Fruit fly (Drosophila melanogaster) whole organism, embryonic: ENCODE results near the gene ewg.

Experiments used
- Adf1 ChIP-seq: fragments of 200-800 bp; sonication (Bioruptor generic); IDR thresholded peaks from 2 replicates; pipeline ENCODE4 v1.3.6; 2022; ENCODE audit warnings: missing biosample characterization, missing genetic modification characterization
- CG1024 ChIP-seq: fragments of 200-800 bp; sonication (Bioruptor generic); IDR thresholded peaks from 2 replicates; pipeline ENCODE4 v1.3.6; 2022; ENCODE audit warnings: missing biosample characterization, missing genetic modification characterization
- CG10654 ChIP-seq: fragments of 200-800 bp; sonication (Bioruptor generic); optimal IDR thresholded peaks from 2 replicates; lab custom pipeline; 2016; ENCODE audit warnings: missing biosample characterization, missing genetic modification characterization
- CG11085 ChIP-seq: fragments of 200-800 bp; sonication (Bioruptor generic); IDR thresholded peaks from 2 replicates; pipeline ENCODE4 v1.3.6; 2022; ENCODE audit warnings: missing biosample characterization, missing genetic modification characterization
- CG14014 ChIP-seq: fragments of 200-800 bp; sonication (Bioruptor generic); IDR thresholded peaks from 2 replicates; pipeline ENCODE4 v1.3.6; 2022; ENCODE audit warnings: missing biosample characterization, missing genetic modification characterization
- CG15479 ChIP-seq: fragments of 200-800 bp; sonication (Bioruptor generic); optimal IDR thresholded peaks from 3 replicates; lab custom pipeline; 2019; ENCODE audit warnings: missing biosample characterization, mild to moderate bottlenecking, missing genetic modification characterization, moderate library complexity
- CG15696 ChIP-seq: fragments of 200-800 bp; sonication (Bioruptor generic); optimal IDR thresholded peaks from 2 replicates; lab custom pipeline; 2019; ENCODE audit warnings: missing biosample characterization, mild to moderate bottlenecking, missing genetic modification characterization, moderate library complexity
- CG17612 ChIP-seq: fragments of 200-800 bp; sonication (Bioruptor generic); IDR thresholded peaks from 2 replicates; pipeline ENCODE4 v1.3.6; 2022; ENCODE audit warnings: missing biosample characterization, missing genetic modification characterization
- CG17802 ChIP-seq: fragments of 200-800 bp; sonication (Bioruptor generic); optimal IDR thresholded peaks from 2 replicates; lab custom pipeline; 2018; ENCODE audit warnings: missing biosample characterization, mild to moderate bottlenecking, missing genetic modification characterization, moderate library complexity
- CG2120 ChIP-seq: fragments of 200-800 bp; sonication (Bioruptor generic); optimal IDR thresholded peaks from 3 replicates; lab custom pipeline; 2016; ENCODE audit warnings: missing biosample characterization, missing genetic modification characterization
- CG2712 ChIP-seq: fragments of 200-800 bp; optimal IDR thresholded peaks from 3 replicates; lab custom pipeline; 2019; ENCODE audit warnings: missing biosample characterization, mild to moderate bottlenecking, missing genetic modification characterization, moderate library complexity
- CG2875 ChIP-seq: fragments of 200-800 bp; sonication (Bioruptor generic); optimal IDR thresholded peaks from 2 replicates; lab custom pipeline; 2017; ENCODE audit warnings: missing biosample characterization, mild to moderate bottlenecking, missing genetic modification characterization, missing genetic modification reagents
- CG6254 ChIP-seq: fragments of 200-800 bp; sonication (Bioruptor generic); optimal IDR thresholded peaks from 3 replicates; lab custom pipeline; 2017; ENCODE audit warnings: mild to moderate bottlenecking, missing biosample characterization, missing genetic modification reagents, missing genetic modification characterization
- CG6791 ChIP-seq: fragments of 200-800 bp; sonication (Bioruptor generic); IDR thresholded peaks from 3 replicates; pipeline ENCODE4 v1.3.6; 2022; ENCODE audit warnings: missing biosample characterization, missing genetic modification characterization; ENCODE audit not compliant: partially characterized antibody
- CG7357 ChIP-seq: fragments of 200-800 bp; sonication (Bioruptor generic); IDR thresholded peaks from 3 replicates; pipeline ENCODE4 v1.3.6; 2022; ENCODE audit warnings: missing biosample characterization, missing genetic modification characterization
- CG7839 ChIP-seq: fragments of 200-800 bp; sonication (Bioruptor generic); optimal IDR thresholded peaks from 3 replicates; lab custom pipeline; 2018; ENCODE audit warnings: missing biosample characterization, mild to moderate bottlenecking, missing genetic modification characterization, moderate library complexity
- CG7963 ChIP-seq: fragments of 200-800 bp; sonication (Bioruptor generic); IDR thresholded peaks from 3 replicates; pipeline ENCODE4 v1.3.6; 2022; ENCODE audit warnings: missing biosample characterization, missing genetic modification characterization; ENCODE audit not compliant: partially characterized antibody
- CG7987 ChIP-seq: fragments of 200-800 bp; sonication (Bioruptor generic); optimal IDR thresholded peaks from 2 replicates; lab custom pipeline; 2018; ENCODE audit warnings: missing biosample characterization, mild to moderate bottlenecking, missing genetic modification characterization, moderate library complexity
- CG8765 ChIP-seq: fragments of 200-800 bp; sonication (Bioruptor generic); IDR thresholded peaks from 2 replicates; pipeline ENCODE4 v1.3.6; 2022; ENCODE audit warnings: missing biosample characterization, missing genetic modification characterization
- CG9932 ChIP-seq: fragments of 200-800 bp; sonication (Bioruptor generic); IDR thresholded peaks from 2 replicates; pipeline ENCODE4 v1.3.6; 2022; ENCODE audit warnings: missing biosample characterization, missing genetic modification characterization
- Dip3 ChIP-seq: fragments of 200-800 bp; sonication (Bioruptor generic); optimal IDR thresholded peaks from 3 replicates; lab custom pipeline; 2016; ENCODE audit warnings: missing biosample characterization, missing genetic modification characterization
- Ets65A ChIP-seq: fragments of 200-800 bp; sonication (Bioruptor generic); peaks from one replicate; lab custom pipeline; 2016; ENCODE audit warnings: missing biosample characterization, missing genetic modification characterization
- GATAe ChIP-seq: fragments of 200-800 bp; sonication (Bioruptor generic); conservative IDR thresholded peaks from 2 replicates; pipeline ENCODE4 v1.3.6; 2022; ENCODE audit warnings: missing biosample characterization, missing genetic modification characterization
- Gsc ChIP-seq: fragments of 200-800 bp; sonication (Bioruptor generic); IDR thresholded peaks from 2 replicates; pipeline ENCODE4 v1.3.6; 2022; ENCODE audit warnings: missing biosample characterization, missing genetic modification characterization
- H2.0 ChIP-seq: fragments of 200-800 bp; sonication (Bioruptor generic); IDR thresholded peaks from 2 replicates; pipeline ENCODE4 v1.3.6; 2022; ENCODE audit warnings: missing biosample characterization, missing genetic modification characterization
- Hr39 ChIP-seq: fragments of >200 bp; optimal IDR thresholded peaks from 2 replicates; lab custom pipeline; 2017
- Lhr ChIP-seq: fragments of 200-800 bp; sonication (Bioruptor generic); optimal IDR thresholded peaks from 3 replicates; lab custom pipeline; 2017; ENCODE audit warnings: mild to moderate bottlenecking, missing biosample characterization, missing genetic modification reagents, missing genetic modification characterization
- Myb ChIP-seq: fragments of 200-800 bp; sonication (Bioruptor generic); optimal IDR thresholded peaks from 2 replicates; lab custom pipeline; 2016; ENCODE audit warnings: missing biosample characterization, missing genetic modification characterization
- Nf-YB ChIP-seq: fragments of 200-800 bp; sonication (Bioruptor generic); optimal IDR thresholded peaks from 3 replicates; lab custom pipeline; 2019; ENCODE audit warnings: missing biosample characterization, mild to moderate bottlenecking, missing genetic modification characterization, moderate library complexity
- Nf-YC ChIP-seq: fragments of 200-800 bp; optimal IDR thresholded peaks from 3 replicates; lab custom pipeline; 2019; ENCODE audit warnings: missing biosample characterization, mild to moderate bottlenecking, missing genetic modification characterization, moderate library complexity
- Poxn ChIP-seq: fragments of 200-800 bp; sonication (Bioruptor generic); IDR thresholded peaks from 2 replicates; pipeline ENCODE4 v1.3.6; 2022; ENCODE audit warnings: missing biosample characterization, missing genetic modification characterization
- Trl ChIP-seq, 3 experiments: fragments of >200 bp in 2 of 3; fragments of 200-800 bp in 1 of 3; sonication (Bioruptor generic) in 1 of 3; optimal IDR thresholded peaks; 2 replicates in 1 of 3; 3 replicates in 2 of 3; lab custom pipeline; 2016 to 2017; ENCODE audit warnings: missing biosample characterization in 1 of 3, missing genetic modification characterization in 1 of 3
- Vsx1 ChIP-seq: fragments of 200-800 bp; sonication (Bioruptor generic); optimal IDR thresholded peaks from 2 replicates; lab custom pipeline; 2017; ENCODE audit warnings: missing biosample characterization, mild to moderate bottlenecking, missing genetic modification characterization, missing genetic modification reagents
- abd-A ChIP-seq: fragments of 200-800 bp; sonication (Bioruptor generic); optimal IDR thresholded peaks from 3 replicates; lab custom pipeline; 2019; ENCODE audit warnings: missing biosample characterization, mild to moderate bottlenecking, missing genetic modification characterization, moderate library complexity
- bigmax ChIP-seq: fragments of 200-800 bp; sonication (Bioruptor generic); optimal IDR thresholded peaks from 2 replicates; lab custom pipeline; 2018; ENCODE audit warnings: missing biosample characterization, mild to moderate bottlenecking, missing genetic modification characterization
- dati ChIP-seq: fragments of 200-800 bp; sonication (Bioruptor generic); IDR thresholded peaks from 2 replicates; pipeline ENCODE4 v1.3.6; 2022; ENCODE audit warnings: missing biosample characterization, missing genetic modification characterization
- disco-r ChIP-seq: fragments of 200-800 bp; sonication (Bioruptor generic); optimal IDR thresholded peaks from 2 replicates; lab custom pipeline; 2016; ENCODE audit warnings: missing biosample characterization, missing genetic modification characterization
- dm ChIP-seq: fragments of 200-800 bp; sonication (Bioruptor generic); optimal IDR thresholded peaks from 3 replicates; lab custom pipeline; 2016; ENCODE audit warnings: missing biosample characterization, missing genetic modification characterization
- dmrt99B ChIP-seq: fragments of 200-800 bp; sonication (Bioruptor generic); optimal IDR thresholded peaks from 2 replicates; lab custom pipeline; 2018; ENCODE audit warnings: missing biosample characterization, mild to moderate bottlenecking, missing genetic modification characterization, moderate library complexity
- gcm ChIP-seq: fragments of 200-800 bp; sonication (Bioruptor generic); optimal IDR thresholded peaks from 2 replicates; lab custom pipeline; 2019; ENCODE audit warnings: missing biosample characterization, mild to moderate bottlenecking, missing genetic modification characterization, moderate library complexity
- gfzf ChIP-seq: fragments of 200-800 bp; sonication (Bioruptor generic); optimal IDR thresholded peaks from 2 replicates; lab custom pipeline; 2016; ENCODE audit warnings: missing biosample characterization, mild to moderate bottlenecking, missing genetic modification characterization, moderate library complexity
- hbn ChIP-seq: fragments of 200-800 bp; sonication (Bioruptor generic); IDR thresholded peaks from 2 replicates; pipeline ENCODE4 v1.3.6; 2022; ENCODE audit warnings: missing biosample characterization, missing genetic modification characterization; ENCODE audit not compliant: partially characterized antibody
- mld ChIP-seq: fragments of 200-800 bp; sonication (Bioruptor generic); IDR thresholded peaks from 3 replicates; pipeline ENCODE4 v1.3.6; 2022; ENCODE audit warnings: missing biosample characterization, missing genetic modification characterization; ENCODE audit not compliant: partially characterized antibody
- nau ChIP-seq: fragments of 200-800 bp; sonication (Bioruptor generic); optimal IDR thresholded peaks from 3 replicates; lab custom pipeline; 2017; ENCODE audit warnings: missing biosample characterization, mild to moderate bottlenecking, missing genetic modification characterization, missing genetic modification reagents
- p53 ChIP-seq: fragments of 200-800 bp; sonication (Bioruptor generic); optimal IDR thresholded peaks from 2 replicates; lab custom pipeline; 2016; ENCODE audit warnings: missing biosample characterization, missing genetic modification characterization
- rib ChIP-seq: fragments of 200-800 bp; sonication (Bioruptor generic); IDR thresholded peaks from 2 replicates; pipeline ENCODE4 v1.3.6; 2022; ENCODE audit warnings: missing biosample characterization, missing genetic modification characterization
- sima ChIP-seq: fragments of 200-800 bp; sonication (Bioruptor generic); optimal IDR thresholded peaks from 2 replicates; lab custom pipeline; 2016; ENCODE audit warnings: missing biosample characterization, missing genetic modification characterization
- sr ChIP-seq: fragments of 200-800 bp; sonication (Bioruptor generic); IDR thresholded peaks from 3 replicates; pipeline ENCODE4 v1.3.6; 2022; ENCODE audit warnings: missing biosample characterization, missing genetic modification characterization
- sug ChIP-seq: fragments of 200-800 bp; optimal IDR thresholded peaks from 2 replicates; lab custom pipeline; 2019; ENCODE audit warnings: missing biosample characterization, mild to moderate bottlenecking, missing genetic modification characterization, moderate library complexity
- tap ChIP-seq: fragments of 200-800 bp; optimal IDR thresholded peaks from 3 replicates; lab custom pipeline; 2019; ENCODE audit warnings: missing biosample characterization, mild to moderate bottlenecking, missing genetic modification characterization, moderate library complexity
- twi ChIP-seq: fragments of 200-800 bp; optimal IDR thresholded peaks from 2 replicates; lab custom pipeline; 2019; ENCODE audit warnings: missing biosample characterization, mild to moderate bottlenecking, missing genetic modification characterization, moderate library complexity
- wek ChIP-seq: fragments of 200-800 bp; sonication (Bioruptor generic); optimal IDR thresholded peaks from 3 replicates; lab custom pipeline; 2018; ENCODE audit warnings: missing biosample characterization, mild to moderate bottlenecking, missing genetic modification characterization, moderate library complexity

ewg gene

DNA sequence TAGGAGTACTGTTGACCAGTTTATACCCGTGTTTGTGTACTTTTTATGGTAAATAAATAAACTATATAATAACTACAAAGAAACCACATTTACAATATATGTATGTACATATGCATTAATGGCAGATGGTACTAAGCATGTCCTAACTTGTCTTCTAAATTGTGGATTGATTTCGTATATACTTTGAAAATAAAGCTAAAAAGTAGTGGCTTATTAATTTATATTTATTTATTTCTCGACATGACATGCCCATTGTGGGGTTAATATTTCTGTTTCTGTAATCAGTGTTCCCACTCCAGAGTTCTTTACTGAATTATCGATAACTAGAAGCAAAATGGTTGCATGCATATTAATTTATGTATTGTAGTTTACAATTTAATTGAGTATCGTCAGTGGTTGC is 24.1 kb downstream of the ewg start, which contains the start of gene cin (continued):
- TF ChIP-seq CG6791 (GFP tag; lab: Robert Waterston, UW) (no peak), Adf1 (no peak), bigmax (no peak), dati (GFP tag; lab: Robert Waterston, UW) (no peak), CG17802 (no peak), CG10654 (GFP tag; lab: Kevin White, UChicago) (no peak), CG9932 (no peak), gcm (GFP tag; lab: Kevin White, UChicago) (peak; percentile 5), mld (GFP tag; lab: Robert Waterston, UW) (no peak), abd-A (tag; lab: Kevin White, UChicago) (no peak), tap (tag; lab: Kevin White, UChicago) (no peak), CG6254 (no peak), Dip3 (GFP tag; lab: Kevin White, UChicago) (no peak), Vsx1 (GFP tag; lab: Kevin White, UChicago) (peak; percentile 10), sug (tag; lab: Kevin White, UChicago) (peak; percentile 16), Nf-YB (GFP tag; lab: Kevin White, UChicago) (no peak), CG17612 (GFP tag; lab: Robert Waterston, UW) (no peak), CG7839 (tag; lab: Kevin White, UChicago) (peak; percentile 64), CG15479 (GFP tag; lab: Kevin White, UChicago) (no peak), CG14014 (no peak), CG7987 (GFP tag; lab: Kevin White, UChicago) (no peak), H2.0 (GFP tag; lab: Robert Waterston, UW) (no peak), CG7357 (GFP tag; lab: Robert Waterston, UW) (no peak), CG7963 (GFP tag; lab: Robert Waterston, UW) (no peak), p53 (GFP tag; lab: Kevin White, UChicago) (no peak), hbn (no peak), twi (tag; lab: Kevin White, UChicago) (peak; percentile 0), GATAe (GFP tag; lab: Robert Waterston, UW) (no peak), CG2712 (tag; lab: Kevin White, UChicago) (peak; percentile 60), Poxn (GFP tag; lab: Robert Waterston, UW) (no peak), wek (GFP tag; lab: Kevin White, UChicago) (no peak), CG1024 (GFP tag; lab: Robert Waterston, UW) (no peak), CG2875 (no peak), rib (GFP tag; lab: Robert Waterston, UW) (no peak), sr (GFP tag; lab: Robert Waterston, UW) (no peak), dmrt99B (tag; lab: Kevin White, UChicago) (no peak), Gsc (GFP tag; lab: Robert Waterston, UW) (no peak), Myb (no peak), CG8765 (GFP tag; lab: Robert Waterston, UW) (no peak), sima (GFP tag; lab: Kevin White, UChicago) (no peak), Hr39 (no peak), Ets65A (no peak), Trl (optimal IDR thresholded peaks at IDR 0.05; lab: Kevin White, UChicago) (no peak), Trl (GFP tag; optimal IDR thresholded peaks at IDR 0.05; lab: Kevin White, UChicago) (no peak), CG2120 (GFP tag; lab: Kevin White, UChicago) (peak; percentile 50), disco-r (GFP tag; lab: Kevin White, UChicago) (no peak), Lhr (no peak), CG15696 (tag; lab: Kevin White, UChicago) (peak; percentile 21), CG11085 (GFP tag; lab: Robert Waterston, UW) (no peak), dm (GFP tag; lab: Kevin White, UChicago) (no peak), gfzf (GFP tag; lab: Kevin White, UChicago) (no peak), nau (no peak), Nf-YC (tag; lab: Kevin White, UChicago) (no peak)
